Worm (Caenorhabditis elegans) whole organism, early embryonic: ENCODE results near the gene nas-29.

Experiments
- ama-1 ChIP-seq: fragments of 150-350 bp; optimal IDR thresholded peaks from 2 replicates; lab custom pipeline; 2014
- ceh-36 ChIP-seq: sonication (generic microtip); optimal IDR thresholded peaks from 2 replicates; lab custom pipeline; 2016; ENCODE audit warnings: missing genetic modification characterization, inconsistent platforms, missing compliant biosample characterization
- ets-7 ChIP-seq: sonication (generic microtip); optimal IDR thresholded peaks from 2 replicates; lab custom pipeline; 2016; ENCODE audit warnings: missing genotype, missing genetic modification characterization, missing compliant biosample characterization
- hmg-4 ChIP-seq: fragments of 200-800 bp; sonication (Bioruptor generic); optimal IDR thresholded peaks from 2 replicates; lab custom pipeline; 2018; ENCODE audit warnings: mild to moderate bottlenecking, missing genetic modification characterization, missing compliant biosample characterization
- pes-1 ChIP-seq: fragments of 200-800 bp; sonication (Bioruptor generic); IDR thresholded peaks from 2 replicates; pipeline ENCODE4 v1.3.6; 2022; ENCODE audit warnings: missing genetic modification reagents, missing genetic modification characterization, missing compliant biosample characterization
- tbx-37 ChIP-seq: fragments of 200-800 bp; sonication (Bioruptor generic); conservative IDR thresholded peaks from 2 replicates; pipeline ENCODE4 v1.3.6; 2022; ENCODE audit warnings: missing genetic modification reagents, missing genetic modification characterization, missing compliant biosample characterization

DNA sequence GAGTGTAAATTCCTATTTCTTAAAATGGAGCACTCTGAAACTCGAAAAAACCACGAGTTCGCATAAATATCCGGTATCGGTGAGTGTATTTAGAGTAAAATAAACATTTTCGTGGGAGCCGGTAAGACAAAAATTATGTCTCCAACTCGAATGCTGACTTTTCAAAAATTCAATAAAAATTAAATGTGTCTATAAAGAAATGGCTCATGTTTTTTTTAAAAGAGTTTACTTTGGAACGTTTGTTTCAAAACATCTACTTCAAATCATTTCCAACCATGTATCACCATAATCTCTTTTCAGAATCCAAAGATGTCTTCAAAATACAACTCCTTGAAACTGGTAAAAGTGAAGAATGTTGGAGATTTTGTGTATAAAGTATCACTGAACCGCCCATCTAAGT is 783 bp upstream of the nas-29 start, which contains the start of gene F58A6.1:
- TF ChIP-seq tbx-37 (GFP tag; lab: Robert Waterston, UW) (no peak), ama-1 (lab: Kevin White, UChicago) (no peak), pes-1 (no peak), ets-7 (tag; lab: Kevin White, UChicago) (no peak), ceh-36 (tag; lab: Kevin White, UChicago) (no peak), hmg-4 (no peak)
